Fruit fly (Drosophila melanogaster) whole organism, embryonic: ENCODE measurements around the gene cbt.

ENCODE experiments used
- Antp ChIP-seq: fragments of 200-800 bp; sonication (Bioruptor generic); optimal IDR thresholded peaks from 3 replicates; lab custom pipeline; 2016; ENCODE audit warnings: missing biosample characterization, missing genetic modification characterization
- Bgb ChIP-seq: fragments of 200-800 bp; sonication (Bioruptor generic); IDR thresholded peaks from 2 replicates; pipeline ENCODE4 v1.3.6; 2022; ENCODE audit warnings: missing biosample characterization, missing genetic modification characterization; ENCODE audit not compliant: partially characterized antibody
- CG10321 ChIP-seq: fragments of 200-800 bp; sonication (Bioruptor generic); IDR thresholded peaks from 2 replicates; pipeline ENCODE4 v1.3.6; 2022; ENCODE audit warnings: missing biosample characterization, missing genetic modification characterization
- CG11085 ChIP-seq: fragments of 200-800 bp; sonication (Bioruptor generic); IDR thresholded peaks from 2 replicates; pipeline ENCODE4 v1.3.6; 2022; ENCODE audit warnings: missing biosample characterization, missing genetic modification characterization
- CG11398 ChIP-seq: fragments of 200-800 bp; sonication (Bioruptor generic); optimal IDR thresholded peaks from 2 replicates; lab custom pipeline; 2016; ENCODE audit warnings: missing biosample characterization, missing genetic modification characterization
- CG14667 ChIP-seq: fragments of 200-800 bp; sonication (Bioruptor generic); IDR thresholded peaks from 2 replicates; pipeline ENCODE4 v1.3.6; 2022; ENCODE audit warnings: missing biosample characterization, missing genetic modification characterization
- CG15479 ChIP-seq: fragments of 200-800 bp; sonication (Bioruptor generic); optimal IDR thresholded peaks from 3 replicates; lab custom pipeline; 2019; ENCODE audit warnings: missing biosample characterization, mild to moderate bottlenecking, missing genetic modification characterization, moderate library complexity
- CG1603 ChIP-seq: fragments of 200-800 bp; sonication (Bioruptor generic); optimal IDR thresholded peaks from 2 replicates; lab custom pipeline; 2019; ENCODE audit warnings: missing biosample characterization, mild to moderate bottlenecking, missing genetic modification characterization, moderate library complexity
- CG16779 ChIP-seq: fragments of 200-800 bp; sonication (Bioruptor generic); IDR thresholded peaks from 2 replicates; pipeline ENCODE4 v1.3.6; 2022; ENCODE audit warnings: missing biosample characterization, missing genetic modification characterization
- CG16813 ChIP-seq: fragments of 200-800 bp; sonication (Bioruptor generic); IDR thresholded peaks from 3 replicates; pipeline ENCODE4 v1.3.6; 2022; ENCODE audit warnings: missing biosample characterization, missing genetic modification characterization; ENCODE audit not compliant: partially characterized antibody
- CG17912 ChIP-seq: fragments of 200-800 bp; sonication (Bioruptor generic); optimal IDR thresholded peaks from 2 replicates; lab custom pipeline; 2018; ENCODE audit warnings: missing biosample characterization, mild to moderate bottlenecking, missing genetic modification characterization
- CG30020 ChIP-seq: fragments of 200-800 bp; optimal IDR thresholded peaks from 2 replicates; lab custom pipeline; 2019; ENCODE audit warnings: missing biosample characterization, mild to moderate bottlenecking, missing genetic modification characterization, moderate library complexity
- CG3163 ChIP-seq: fragments of 200-800 bp; sonication (Bioruptor generic); optimal IDR thresholded peaks from 3 replicates; lab custom pipeline; 2016; ENCODE audit warnings: missing biosample characterization, missing genetic modification characterization
- CG34224 ChIP-seq: fragments of 200-800 bp; sonication (Bioruptor generic); IDR thresholded peaks from 3 replicates; pipeline ENCODE4 v1.3.6; 2022; ENCODE audit warnings: missing biosample characterization, missing genetic modification characterization; ENCODE audit not compliant: partially characterized antibody
- CG5953 ChIP-seq: fragments of 200-800 bp; sonication (Bioruptor generic); IDR thresholded peaks from 2 replicates; pipeline ENCODE4 v1.3.6; 2022; ENCODE audit warnings: missing biosample characterization, missing genetic modification characterization
- CG6254 ChIP-seq: fragments of 200-800 bp; sonication (Bioruptor generic); optimal IDR thresholded peaks from 3 replicates; lab custom pipeline; 2017; ENCODE audit warnings: mild to moderate bottlenecking, missing biosample characterization, missing genetic modification reagents, missing genetic modification characterization
- CG8290 ChIP-seq, 3 experiments: fragments of 200-800 bp; sonication (Bioruptor generic); optimal IDR thresholded peaks; 2 replicates each; lab custom pipeline; 2016 to 2019; ENCODE audit warnings: missing biosample characterization in 3 of 3, missing genetic modification characterization in 3 of 3, mild to moderate bottlenecking in 2 of 3, moderate library complexity in 1 of 3
- CG8359 ChIP-seq: fragments of 200-800 bp; sonication (Bioruptor generic); optimal IDR thresholded peaks from 2 replicates; lab custom pipeline; 2017; ENCODE audit warnings: missing biosample characterization, mild to moderate bottlenecking, missing genetic modification characterization, borderline replicate concordance
- CG9727 ChIP-seq: fragments of 200-800 bp; sonication (Bioruptor generic); optimal IDR thresholded peaks from 3 replicates; lab custom pipeline; 2017; ENCODE audit warnings: missing biosample characterization, mild to moderate bottlenecking, missing genetic modification characterization
- Gug ChIP-seq: fragments of 200-800 bp; sonication (Bioruptor generic); IDR thresholded peaks from 4 replicates; pipeline ENCODE4 v1.3.6; 2022; ENCODE audit warnings: missing biosample characterization, missing genetic modification characterization
- MTF-1 ChIP-seq: fragments of 200-800 bp; sonication (Bioruptor generic); optimal IDR thresholded peaks from 2 replicates; lab custom pipeline; 2018; ENCODE audit warnings: missing biosample characterization, mild to moderate bottlenecking, missing genetic modification characterization, borderline replicate concordance
- Mad ChIP-seq: fragments of 200-800 bp; sonication (Bioruptor generic); optimal IDR thresholded peaks from 2 replicates; lab custom pipeline; 2016; ENCODE audit warnings: missing biosample characterization, missing genetic modification characterization
- Pdp1 ChIP-seq, 2 experiments: fragments of 200-800 bp; sonication (Bioruptor generic); optimal IDR thresholded peaks; 3 replicates each; lab custom pipeline; 2016; ENCODE audit warnings: missing biosample characterization in 2 of 2, missing genetic modification characterization in 2 of 2, mild to moderate bottlenecking in 1 of 2, moderate library complexity in 1 of 2
- Rfx ChIP-seq: fragments of 200-800 bp; sonication (Bioruptor generic); IDR thresholded peaks from 2 replicates; pipeline ENCODE4 v1.3.6; 2022; ENCODE audit warnings: missing biosample characterization, missing genetic modification characterization
- Scr ChIP-seq: fragments of 200-800 bp; sonication (Bioruptor generic); IDR thresholded peaks from 2 replicates; pipeline ENCODE4 v1.3.6; 2022; ENCODE audit warnings: missing biosample characterization, missing genetic modification characterization; ENCODE audit not compliant: partially characterized antibody
- caup ChIP-seq: fragments of 200-800 bp; sonication (Bioruptor generic); optimal IDR thresholded peaks from 3 replicates; lab custom pipeline; 2017; ENCODE audit warnings: missing biosample characterization, mild to moderate bottlenecking, missing genetic modification characterization, moderate library complexity; ENCODE audit not compliant: severe bottlenecking
- chif ChIP-seq, 2 experiments: fragments of 200-800 bp; sonication (Bioruptor generic); optimal IDR thresholded peaks; 3 replicates each; lab custom pipeline; 2016; ENCODE audit warnings: missing biosample characterization in 2 of 2, missing genetic modification characterization in 2 of 2
- corto ChIP-seq: fragments of 200-800 bp; sonication (Bioruptor generic); optimal IDR thresholded peaks from 2 replicates; lab custom pipeline; 2016; ENCODE audit warnings: missing biosample characterization, mild to moderate bottlenecking, missing genetic modification characterization, moderate library complexity
- croc ChIP-seq: fragments of 200-800 bp; sonication (Bioruptor generic); conservative IDR thresholded peaks from 3 replicates; pipeline ENCODE4 v1.3.6; 2022; ENCODE audit warnings: missing biosample characterization, missing genetic modification characterization
- dimm ChIP-seq: fragments of 200-800 bp; sonication (Bioruptor generic); IDR thresholded peaks from 2 replicates; pipeline ENCODE4 v1.3.6; 2022; ENCODE audit warnings: missing biosample characterization, missing genetic modification characterization
- disco-r ChIP-seq: fragments of 200-800 bp; sonication (Bioruptor generic); optimal IDR thresholded peaks from 2 replicates; lab custom pipeline; 2016; ENCODE audit warnings: missing biosample characterization, missing genetic modification characterization
- dysf ChIP-seq: fragments of 200-800 bp; sonication (Bioruptor generic); IDR thresholded peaks from 3 replicates; pipeline ENCODE4 v1.3.6; 2022; ENCODE audit warnings: missing biosample characterization, missing genetic modification characterization
- ewg ChIP-seq: fragments of 200-800 bp; sonication (Bioruptor generic); optimal IDR thresholded peaks from 3 replicates; lab custom pipeline; 2017; ENCODE audit warnings: mild to moderate bottlenecking, missing biosample characterization, missing genetic modification reagents, missing genetic modification characterization
- fd64A ChIP-seq: fragments of 200-800 bp; sonication (Bioruptor generic); optimal IDR thresholded peaks from 3 replicates; lab custom pipeline; 2018; ENCODE audit warnings: missing biosample characterization, mild to moderate bottlenecking, missing genetic modification characterization
- hbn ChIP-seq: fragments of 200-800 bp; sonication (Bioruptor generic); IDR thresholded peaks from 2 replicates; pipeline ENCODE4 v1.3.6; 2022; ENCODE audit warnings: missing biosample characterization, missing genetic modification characterization; ENCODE audit not compliant: partially characterized antibody
- kay ChIP-seq: fragments of 200-800 bp; sonication (Bioruptor generic); optimal IDR thresholded peaks from 2 replicates; lab custom pipeline; 2016; ENCODE audit warnings: missing biosample characterization, missing genetic modification characterization
- lmd ChIP-seq: fragments of 200-800 bp; sonication (Bioruptor generic); IDR thresholded peaks from 2 replicates; pipeline ENCODE4 v1.3.6; 2022; ENCODE audit warnings: missing biosample characterization, missing genetic modification characterization
- phol ChIP-seq: fragments of 200-800 bp; sonication (Bioruptor generic); optimal IDR thresholded peaks from 3 replicates; lab custom pipeline; 2018; ENCODE audit warnings: missing biosample characterization, mild to moderate bottlenecking, missing genetic modification characterization, moderate library complexity
- pros ChIP-seq: fragments of 200-800 bp; sonication (Bioruptor generic); optimal IDR thresholded peaks from 3 replicates; lab custom pipeline; 2019; ENCODE audit warnings: missing biosample characterization, mild to moderate bottlenecking, missing genetic modification characterization, moderate library complexity
- pzg ChIP-seq: fragments of 200-800 bp; sonication (Bioruptor generic); optimal IDR thresholded peaks from 3 replicates; lab custom pipeline; 2018; ENCODE audit warnings: missing biosample characterization, mild to moderate bottlenecking, missing genetic modification characterization, moderate library complexity
- repo ChIP-seq: fragments of 200-800 bp; sonication (Bioruptor generic); optimal IDR thresholded peaks from 2 replicates; lab custom pipeline; 2016; ENCODE audit warnings: missing biosample characterization, missing genetic modification characterization
- sd ChIP-seq: fragments of 200-800 bp; sonication (Bioruptor generic); optimal IDR thresholded peaks from 3 replicates; lab custom pipeline; 2018; ENCODE audit warnings: missing biosample characterization, mild to moderate bottlenecking, missing genetic modification characterization, moderate library complexity
- shn ChIP-seq: fragments of 200-800 bp; sonication (Bioruptor generic); optimal IDR thresholded peaks from 3 replicates; lab custom pipeline; 2016; ENCODE audit warnings: missing biosample characterization, missing genetic modification characterization
- sisA ChIP-seq: fragments of 200-800 bp; sonication (Bioruptor generic); IDR thresholded peaks from 2 replicates; pipeline ENCODE4 v1.3.6; 2022; ENCODE audit warnings: missing biosample characterization, missing genetic modification characterization
- unpg ChIP-seq: fragments of 200-800 bp; sonication (Bioruptor generic); optimal IDR thresholded peaks from 3 replicates; lab custom pipeline; 2018; ENCODE audit warnings: missing biosample characterization, mild to moderate bottlenecking, missing genetic modification characterization, moderate library complexity
- z ChIP-seq: fragments of 200-800 bp; sonication (Bioruptor generic); IDR thresholded peaks from 3 replicates; pipeline ENCODE4 v1.3.6; 2022; ENCODE audit warnings: missing biosample characterization, missing genetic modification characterization
- zen ChIP-seq: fragments of 200-800 bp; sonication (Bioruptor generic); optimal IDR thresholded peaks from 3 replicates; lab custom pipeline; 2018; ENCODE audit warnings: missing biosample characterization, mild to moderate bottlenecking, missing genetic modification characterization, moderate library complexity

The cbt gene

dm6 chr2L:523165-523835 lies 43.8 kb upstream of the cbt start (continued):
- no peak for TF ChIP-seq CG8359 (GFP tag; lab: Kevin White, UChicago)
- no peak for TF ChIP-seq sisA
- peak; percentile 74 for TF ChIP-seq CG34224 (GFP tag; lab: Robert Waterston, UW)
- TF ChIP-seq CG11398 (GFP tag; lab: Kevin White, UChicago) = peak; percentile 44
- peak; percentile 93 for TF ChIP-seq pros (GFP tag; lab: Kevin White, UChicago)
- TF ChIP-seq caup (GFP tag; lab: Kevin White, UChicago) = peak; percentile 22
- 0 out of 2 replicates have a peak, but pooled peaks have one; percentile 19 for TF ChIP-seq CG16779 (GFP tag; lab: Robert Waterston, UW)
- TF ChIP-seq shn (GFP tag; lab: Kevin White, UChicago) = peak; percentile 61
- no peak for TF ChIP-seq CG5953 (GFP tag; lab: Robert Waterston, UW)
- peak; percentile 53 for TF ChIP-seq ewg (GFP tag; lab: Kevin White, UChicago)
- no peak for TF ChIP-seq pzg (GFP tag; lab: Kevin White, UChicago)
- TF ChIP-seq Rfx (GFP tag; lab: Robert Waterston, UW) = peak; percentile 48; the same call in 1 of the 2 replicates
- no peak for TF ChIP-seq dimm (GFP tag; lab: Robert Waterston, UW)
- no peak for TF ChIP-seq phol
- TF ChIP-seq kay (GFP tag; lab: Kevin White, UChicago) = peak; percentile 81
- TF ChIP-seq sd (tag; lab: Kevin White, UChicago) = peak; percentile 83
- TF ChIP-seq CG11085 (GFP tag; lab: Robert Waterston, UW) = 0 out of 2 replicates have a peak, but pooled peaks have one; percentile 9
- TF ChIP-seq hbn (GFP tag; lab: Robert Waterston, UW) = peak; percentile 52; the same call in 1 of the 2 replicates
- no peak for TF ChIP-seq repo (GFP tag; lab: Kevin White, UChicago)
- TF ChIP-seq Gug (GFP tag; lab: Robert Waterston, UW) = no peak; the same call in 3 of the 4 replicates
- peak in 1 of 2 experiments; percentile 56 for TF ChIP-seq chif (GFP tag; optimal IDR thresholded peaks at IDR 0.05; lab: Kevin White, UChicago)
- TF ChIP-seq Antp (GFP tag; lab: Kevin White, UChicago) = peak; percentile 40
- peak; percentile 22 for TF ChIP-seq CG3163 (GFP tag; lab: Kevin White, UChicago)
- no peak for TF ChIP-seq croc
- peak; percentile 21 for TF ChIP-seq CG8290 (GFP tag; optimal IDR thresholded peaks at IDR 0.05; lab: Kevin White, UChicago)
- TF ChIP-seq CG8290 (tag; optimal IDR thresholded peaks at IDR 0.05; lab: Kevin White, UChicago) = peak in 1 of 2 experiments; percentile 80
- no peak for TF ChIP-seq dysf (GFP tag; lab: Robert Waterston, UW)
- no peak for TF ChIP-seq corto (GFP tag; lab: Kevin White, UChicago)
- no peak for TF ChIP-seq lmd (GFP tag; lab: Robert Waterston, UW)
- TF ChIP-seq CG10321 (GFP tag; lab: Robert Waterston, UW) = no peak
- TF ChIP-seq unpg (GFP tag; lab: Kevin White, UChicago) = peak; percentile 24
- no peak for TF ChIP-seq CG30020 (tag; lab: Kevin White, UChicago)
- TF ChIP-seq fd64A (GFP tag; lab: Kevin White, UChicago) = peak; percentile 51
- peak; percentile 25 for TF ChIP-seq CG6254 (GFP tag; lab: Kevin White, UChicago)
- TF ChIP-seq CG15479 = peak; percentile 78
- no peak for TF ChIP-seq CG16813 (GFP tag; lab: Robert Waterston, UW)
- TF ChIP-seq z (GFP tag; lab: Robert Waterston, UW) = peak; percentile 57; the same call in 1 of the 3 replicates
- TF ChIP-seq Scr (GFP tag; lab: Robert Waterston, UW) = peak; percentile 50
- TF ChIP-seq MTF-1 (GFP tag; lab: Kevin White, UChicago) = peak; percentile 60
- TF ChIP-seq Mad (GFP tag; lab: Kevin White, UChicago) = no peak
- TF ChIP-seq Bgb (GFP tag; lab: Robert Waterston, UW) = peak; percentile 64
- TF ChIP-seq zen (tag; lab: Kevin White, UChicago) = peak; percentile 12
- no peak for TF ChIP-seq CG14667 (GFP tag; lab: Robert Waterston, UW)
- peak in 1 of 2 experiments; percentile 59 for TF ChIP-seq Pdp1 (GFP tag; optimal IDR thresholded peaks at IDR 0.05; lab: Kevin White, UChicago)
- TF ChIP-seq disco-r (GFP tag; lab: Kevin White, UChicago) = no peak
- peak; percentile 28 for TF ChIP-seq CG17912 (GFP tag; lab: Kevin White, UChicago)
- peak; percentile 45 for TF ChIP-seq CG1603 (tag; lab: Kevin White, UChicago)
- TF ChIP-seq CG9727 (GFP tag; lab: Kevin White, UChicago) = peak; percentile 48
